Fruit fly (Drosophila melanogaster) whole organism, embryonic: ENCODE results near the gene Lsp1alpha.
A peak's percentile ranks its signal among the peaks of the same experiment; 100 is the strongest.

Experiments used
- Abd-B ChIP-seq: fragments of 200-800 bp; sonication (Bioruptor generic); optimal IDR thresholded peaks from 2 replicates; lab custom pipeline; 2018; ENCODE audit warnings: missing biosample characterization, mild to moderate bottlenecking, missing genetic modification characterization, moderate library complexity
- B-H1 ChIP-seq: fragments of 200-800 bp; sonication (Bioruptor generic); IDR thresholded peaks from 3 replicates; pipeline ENCODE4 v1.3.6; 2022; ENCODE audit warnings: missing biosample characterization, missing genetic modification characterization
- BEAF-32 ChIP-seq: fragments of 200-800 bp; sonication (Bioruptor generic); optimal IDR thresholded peaks from 3 replicates; lab custom pipeline; 2017; ENCODE audit warnings: missing biosample characterization, missing genetic modification characterization, mild to moderate bottlenecking, moderate library complexity, missing genetic modification reagents
- CG10366 ChIP-seq: fragments of 200-800 bp; sonication (Bioruptor generic); IDR thresholded peaks from 2 replicates; pipeline ENCODE4 v1.3.6; 2022; ENCODE audit warnings: missing biosample characterization, missing genetic modification characterization
- CG10431 ChIP-seq: fragments of 200-800 bp; sonication (Bioruptor generic); optimal IDR thresholded peaks from 3 replicates; lab custom pipeline; 2018; ENCODE audit warnings: missing biosample characterization, mild to moderate bottlenecking, missing genetic modification characterization
- CG10462 ChIP-seq: fragments of 200-800 bp; sonication (Bioruptor generic); optimal IDR thresholded peaks from 2 replicates; lab custom pipeline; 2016; ENCODE audit warnings: missing biosample characterization, missing genetic modification characterization
- CG12155 ChIP-seq: fragments of 200-800 bp; sonication (Bioruptor generic); optimal IDR thresholded peaks from 3 replicates; lab custom pipeline; 2016; ENCODE audit warnings: missing biosample characterization, missing genetic modification characterization
- CG12219 ChIP-seq: fragments of 200-800 bp; sonication (Bioruptor generic); optimal IDR thresholded peaks from 3 replicates; lab custom pipeline; 2018; ENCODE audit warnings: missing biosample characterization, mild to moderate bottlenecking, missing genetic modification characterization
- CG13624 ChIP-seq: fragments of 200-800 bp; sonication (Bioruptor generic); optimal IDR thresholded peaks from 2 replicates; lab custom pipeline; 2016; ENCODE audit warnings: missing biosample characterization, missing genetic modification characterization
- CG15514 ChIP-seq: fragments of 200-800 bp; sonication (Bioruptor generic); optimal IDR thresholded peaks from 3 replicates; lab custom pipeline; 2017; ENCODE audit warnings: missing biosample characterization, missing genetic modification characterization, mild to moderate bottlenecking, moderate library complexity, missing genetic modification reagents
- CG1647 ChIP-seq: fragments of 200-800 bp; sonication (Bioruptor generic); optimal IDR thresholded peaks from 3 replicates; lab custom pipeline; 2016; ENCODE audit warnings: missing biosample characterization, missing genetic modification characterization
- CG16779 ChIP-seq: fragments of 200-800 bp; sonication (Bioruptor generic); IDR thresholded peaks from 2 replicates; pipeline ENCODE4 v1.3.6; 2022; ENCODE audit warnings: missing biosample characterization, missing genetic modification characterization
- CG17912 ChIP-seq: fragments of 200-800 bp; sonication (Bioruptor generic); optimal IDR thresholded peaks from 2 replicates; lab custom pipeline; 2018; ENCODE audit warnings: missing biosample characterization, mild to moderate bottlenecking, missing genetic modification characterization
- CG2116 ChIP-seq: fragments of 200-800 bp; sonication (Bioruptor generic); optimal IDR thresholded peaks from 3 replicates; lab custom pipeline; 2018; ENCODE audit warnings: missing biosample characterization, mild to moderate bottlenecking, missing genetic modification characterization
- CG34376 ChIP-seq: fragments of 200-800 bp; sonication (Bioruptor generic); optimal IDR thresholded peaks from 2 replicates; lab custom pipeline; 2018; ENCODE audit warnings: missing biosample characterization, mild to moderate bottlenecking, missing genetic modification characterization
- CG3726 ChIP-seq: fragments of 200-800 bp; sonication (Bioruptor generic); IDR thresholded peaks from 3 replicates; pipeline ENCODE4, ENCODE4 v1.3.6; 2022; ENCODE audit warnings: missing biosample characterization, missing genetic modification characterization
- CG6254 ChIP-seq: fragments of 200-800 bp; sonication (Bioruptor generic); optimal IDR thresholded peaks from 3 replicates; lab custom pipeline; 2017; ENCODE audit warnings: mild to moderate bottlenecking, missing biosample characterization, missing genetic modification reagents, missing genetic modification characterization
- CG6813 ChIP-seq: fragments of 200-800 bp; sonication (Bioruptor generic); optimal IDR thresholded peaks from 2 replicates; lab custom pipeline; 2017; ENCODE audit warnings: missing biosample characterization, missing genetic modification characterization, mild to moderate bottlenecking, moderate library complexity, missing genetic modification reagents
- CG8765 ChIP-seq: fragments of 200-800 bp; sonication (Bioruptor generic); IDR thresholded peaks from 2 replicates; pipeline ENCODE4 v1.3.6; 2022; ENCODE audit warnings: missing biosample characterization, missing genetic modification characterization
- Chrac-16 ChIP-seq: fragments of 200-800 bp; sonication (Bioruptor generic); optimal IDR thresholded peaks from 3 replicates; lab custom pipeline; 2016; ENCODE audit warnings: missing biosample characterization, missing genetic modification characterization
- Dll ChIP-seq: fragments of 200-800 bp; sonication (Bioruptor generic); IDR thresholded peaks from 4 replicates; pipeline ENCODE4 v1.3.6; 2022; ENCODE audit warnings: missing biosample characterization, missing genetic modification characterization; ENCODE audit not compliant: partially characterized antibody
- Drgx ChIP-seq: fragments of 200-800 bp; sonication (Bioruptor generic); IDR thresholded peaks from 2 replicates; pipeline ENCODE4 v1.3.6; 2022; ENCODE audit warnings: missing biosample characterization, missing genetic modification characterization
- Gsc ChIP-seq: fragments of 200-800 bp; sonication (Bioruptor generic); IDR thresholded peaks from 2 replicates; pipeline ENCODE4 v1.3.6; 2022; ENCODE audit warnings: missing biosample characterization, missing genetic modification characterization
- Gug ChIP-seq: fragments of 200-800 bp; sonication (Bioruptor generic); IDR thresholded peaks from 4 replicates; pipeline ENCODE4 v1.3.6; 2022; ENCODE audit warnings: missing biosample characterization, missing genetic modification characterization
- HHEX ChIP-seq: fragments of 200-800 bp; sonication (Bioruptor generic); optimal IDR thresholded peaks from 3 replicates; lab custom pipeline; 2017; ENCODE audit warnings: missing biosample characterization, mild to moderate bottlenecking, missing genetic modification characterization, missing genetic modification reagents
- Hr51 ChIP-seq, 2 experiments: fragments of 200-800 bp; sonication (Bioruptor generic); optimal IDR thresholded peaks; 2 replicates in 1 of 2; 3 replicates in 1 of 2; lab custom pipeline; 2016 to 2018; ENCODE audit warnings: missing biosample characterization in 2 of 2, missing genetic modification characterization in 2 of 2, mild to moderate bottlenecking in 1 of 2, moderate library complexity in 1 of 2
- Kr ChIP-seq: fragments of 200-800 bp; sonication (Bioruptor generic); optimal IDR thresholded peaks from 2 replicates; lab custom pipeline; 2017; ENCODE audit warnings: missing biosample characterization, mild to moderate bottlenecking, missing genetic modification characterization
- Neu2 ChIP-seq: fragments of 200-800 bp; sonication (Bioruptor generic); optimal IDR thresholded peaks from 3 replicates; lab custom pipeline; 2016; ENCODE audit warnings: missing biosample characterization, missing genetic modification characterization, borderline replicate concordance
- Nf-YB ChIP-seq: fragments of 200-800 bp; sonication (Bioruptor generic); optimal IDR thresholded peaks from 3 replicates; lab custom pipeline; 2019; ENCODE audit warnings: missing biosample characterization, mild to moderate bottlenecking, missing genetic modification characterization, moderate library complexity
- Opbp ChIP-seq: fragments of 200-800 bp; sonication (Bioruptor generic); IDR thresholded peaks from 3 replicates; pipeline ENCODE4 v1.3.6; 2022; ENCODE audit warnings: missing biosample characterization, missing genetic modification characterization; ENCODE audit not compliant: partially characterized antibody
- Optix ChIP-seq: fragments of 200-800 bp; sonication (Bioruptor generic); IDR thresholded peaks from 3 replicates; pipeline ENCODE4 v1.3.6; 2022; ENCODE audit warnings: missing biosample characterization, missing genetic modification characterization
- Xrp1 ChIP-seq: fragments of 200-800 bp; sonication (Bioruptor generic); IDR thresholded peaks from 2 replicates; pipeline ENCODE4 v1.3.6; 2022; ENCODE audit warnings: missing biosample characterization, missing genetic modification characterization
- al ChIP-seq: fragments of 200-800 bp; sonication (Bioruptor generic); IDR thresholded peaks from 2 replicates; pipeline ENCODE4 v1.3.6; 2022; ENCODE audit warnings: missing biosample characterization, missing genetic modification characterization
- bsh ChIP-seq, 2 experiments: fragments of 200-800 bp; sonication (Bioruptor generic); optimal IDR thresholded peaks; 2 replicates each; lab custom pipeline; 2017 to 2018; ENCODE audit warnings: mild to moderate bottlenecking in 2 of 2, missing biosample characterization in 2 of 2, missing genetic modification characterization in 2 of 2, moderate library complexity in 1 of 2
- dimm ChIP-seq: fragments of 200-800 bp; sonication (Bioruptor generic); IDR thresholded peaks from 2 replicates; pipeline ENCODE4 v1.3.6; 2022; ENCODE audit warnings: missing biosample characterization, missing genetic modification characterization
- ems ChIP-seq: fragments of 200-800 bp; sonication (Bioruptor generic); optimal IDR thresholded peaks from 3 replicates; lab custom pipeline; 2016; ENCODE audit warnings: missing biosample characterization, missing genetic modification characterization
- eve ChIP-seq, 2 experiments: fragments of >200 bp; optimal IDR thresholded peaks; 2 replicates each; lab custom pipeline; 2017; ENCODE audit warnings: missing biosample characterization in 2 of 2, missing genetic modification characterization in 2 of 2
- ewg ChIP-seq: fragments of 200-800 bp; sonication (Bioruptor generic); optimal IDR thresholded peaks from 3 replicates; lab custom pipeline; 2017; ENCODE audit warnings: mild to moderate bottlenecking, missing biosample characterization, missing genetic modification reagents, missing genetic modification characterization
- fd64A ChIP-seq: fragments of 200-800 bp; sonication (Bioruptor generic); optimal IDR thresholded peaks from 3 replicates; lab custom pipeline; 2018; ENCODE audit warnings: missing biosample characterization, mild to moderate bottlenecking, missing genetic modification characterization
- fru ChIP-seq: fragments of >200 bp; optimal IDR thresholded peaks from 2 replicates; lab custom pipeline; 2017
- ftz-f1 ChIP-seq: fragments of 200-800 bp; sonication (Bioruptor generic); optimal IDR thresholded peaks from 2 replicates; lab custom pipeline; 2016; ENCODE audit warnings: missing biosample characterization, missing genetic modification characterization
- gsb ChIP-seq: fragments of 200-800 bp; sonication (Bioruptor generic); IDR thresholded peaks from 2 replicates; pipeline ENCODE4 v1.3.6; 2022; ENCODE audit warnings: missing biosample characterization, missing genetic modification characterization
- ind ChIP-seq: fragments of 200-800 bp; sonication (Bioruptor generic); optimal IDR thresholded peaks from 3 replicates; lab custom pipeline; 2016; ENCODE audit warnings: missing biosample characterization, missing genetic modification characterization
- insv ChIP-seq, 2 experiments: fragments of 200-800 bp; sonication (Bioruptor generic); optimal IDR thresholded peaks; 3 replicates each; lab custom pipeline; 2016 to 2018; ENCODE audit warnings: missing biosample characterization in 2 of 2, missing genetic modification characterization in 2 of 2
- nau ChIP-seq: fragments of 200-800 bp; sonication (Bioruptor generic); optimal IDR thresholded peaks from 3 replicates; lab custom pipeline; 2017; ENCODE audit warnings: missing biosample characterization, mild to moderate bottlenecking, missing genetic modification characterization, missing genetic modification reagents
- p53 ChIP-seq: fragments of 200-800 bp; sonication (Bioruptor generic); optimal IDR thresholded peaks from 2 replicates; lab custom pipeline; 2016; ENCODE audit warnings: missing biosample characterization, missing genetic modification characterization
- pita ChIP-seq: fragments of 200-800 bp; sonication (Bioruptor generic); optimal IDR thresholded peaks from 2 replicates; lab custom pipeline; 2017; ENCODE audit warnings: missing biosample characterization, mild to moderate bottlenecking, missing genetic modification characterization
- rib ChIP-seq: fragments of 200-800 bp; sonication (Bioruptor generic); IDR thresholded peaks from 2 replicates; pipeline ENCODE4 v1.3.6; 2022; ENCODE audit warnings: missing biosample characterization, missing genetic modification characterization
- tup ChIP-seq: fragments of 200-800 bp; sonication (Bioruptor generic); optimal IDR thresholded peaks from 2 replicates; lab custom pipeline; 2016; ENCODE audit warnings: missing biosample characterization, mild to moderate bottlenecking, missing genetic modification characterization, moderate library complexity
- twi ChIP-seq: fragments of 200-800 bp; optimal IDR thresholded peaks from 2 replicates; lab custom pipeline; 2019; ENCODE audit warnings: missing biosample characterization, mild to moderate bottlenecking, missing genetic modification characterization, moderate library complexity

The Lsp1alpha gene

DNA sequence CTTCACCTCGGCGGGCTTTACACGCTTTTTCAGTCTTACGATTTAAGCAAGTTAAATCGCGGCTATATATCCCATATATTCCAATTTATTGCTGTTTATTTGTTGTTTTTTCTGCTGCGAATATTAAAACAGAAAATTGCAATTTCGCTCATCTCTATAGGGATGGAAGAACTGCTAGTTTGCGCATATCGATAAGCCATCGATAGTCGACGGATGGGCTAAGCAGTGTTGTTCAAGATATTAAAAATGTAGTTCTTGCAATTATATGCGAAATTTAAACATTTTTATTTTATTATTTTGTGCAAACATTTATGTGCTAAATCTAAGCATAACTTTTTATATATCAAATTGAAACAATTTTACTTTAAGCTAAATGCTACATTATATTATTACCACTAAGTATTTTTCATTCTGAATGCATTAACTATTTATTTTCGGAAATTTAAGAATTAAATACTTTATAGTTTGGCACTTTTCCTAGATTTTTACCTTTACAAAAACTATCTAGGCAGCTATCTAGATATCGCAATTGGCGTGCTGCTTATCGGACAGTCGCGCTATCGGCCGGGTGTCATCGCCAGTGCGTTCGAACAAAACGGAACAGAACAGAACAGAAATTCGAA is 27.0 kb upstream of the Lsp1alpha start, which contains the start of the genes Rab40 and CG42258 (continued):
- TF ChIP-seq fd64A (GFP tag; lab: Kevin White, UChicago) (no peak), gsb (GFP tag; lab: Robert Waterston, UW) (no peak), Gug (GFP tag; lab: Robert Waterston, UW) (peak; percentile 38; the same call in 1 of the 4 replicates), CG10366 (GFP tag; lab: Robert Waterston, UW) (peak; percentile 24; the same call in 1 of the 2 replicates), Nf-YB (GFP tag; lab: Kevin White, UChicago) (no peak), Hr51 (GFP tag; optimal IDR thresholded peaks at IDR 0.05; lab: Kevin White, UChicago) (peak; percentile 11 to 36), twi (tag; lab: Kevin White, UChicago) (no peak), CG15514 (peak; percentile 41), Kr (GFP tag; lab: Kevin White, UChicago) (no peak), CG3726 (GFP tag; lab: Robert Waterston, UW) (no peak), fru (lab: Kevin White, UChicago) (no peak), CG12219 (GFP tag; lab: Kevin White, UChicago) (no peak), pita (GFP tag; lab: Kevin White, UChicago) (no peak), Optix (0 out of 3 replicates have a peak, but pooled peaks have one; percentile 43), Neu2 (GFP tag; lab: Kevin White, UChicago) (no peak), CG2116 (GFP tag; lab: Kevin White, UChicago) (peak; percentile 86), ind (GFP tag; lab: Kevin White, UChicago) (peak; percentile 30), HHEX (GFP tag; lab: Kevin White, UChicago) (no peak), Dll (GFP tag; lab: Robert Waterston, UW) (peak; percentile 71; the same call in 2 of the 4 replicates), rib (GFP tag; lab: Robert Waterston, UW) (no peak; the same call in 1 of the 2 replicates), tup (GFP tag; lab: Kevin White, UChicago) (no peak), dimm (GFP tag; lab: Robert Waterston, UW) (no peak), B-H1 (no peak), Chrac-16 (GFP tag; lab: Kevin White, UChicago) (peak; percentile 55), BEAF-32 (GFP tag; lab: Kevin White, UChicago) (peak; percentile 84), Gsc (GFP tag; lab: Robert Waterston, UW) (no peak), CG16779 (GFP tag; lab: Robert Waterston, UW) (no peak), ems (GFP tag; lab: Kevin White, UChicago) (peak; percentile 36), ewg (GFP tag; lab: Kevin White, UChicago) (no peak), Drgx (GFP tag; lab: Robert Waterston, UW) (no peak), bsh (GFP tag; optimal IDR thresholded peaks at IDR 0.05; lab: Kevin White, UChicago) (peak in 1 of 2 experiments; percentile 31), CG10462 (GFP tag; lab: Kevin White, UChicago) (no peak), nau (no peak), Xrp1 (GFP tag; lab: Robert Waterston, UW) (peak; percentile 46; the same call in 1 of the 2 replicates), p53 (GFP tag; lab: Kevin White, UChicago) (no peak), CG12155 (peak; percentile 49), CG17912 (no peak), Abd-B (GFP tag; lab: Kevin White, UChicago) (peak; percentile 41), CG1647 (GFP tag; lab: Kevin White, UChicago) (no peak), ftz-f1 (no peak), eve (GFP tag; optimal IDR thresholded peaks at IDR 0.05; lab: Kevin White, UChicago) (peak in 1 of 2 experiments; percentile 27), insv (GFP tag; optimal IDR thresholded peaks at IDR 0.05; lab: Kevin White, UChicago) (no peak), CG8765 (no peak), CG6254 (no peak), al (GFP tag; lab: Robert Waterston, UW) (no peak; the same call in 1 of the 2 replicates), Opbp (peak; percentile 62), CG13624 (GFP tag; lab: Kevin White, UChicago) (peak; percentile 61), CG6813 (no peak), CG10431 (GFP tag; lab: Kevin White, UChicago) (no peak), CG34376 (GFP tag; lab: Kevin White, UChicago) (no peak)
